Fruit fly (Drosophila melanogaster) whole organism, embryonic: ENCODE measurements around the gene sro.

Experiments
- Atf6 ChIP-seq: fragments of 200-800 bp; sonication (Bioruptor generic); IDR thresholded peaks from 2 replicates; pipeline ENCODE4 v1.3.6; 2022; ENCODE audit warnings: missing biosample characterization, missing genetic modification characterization
- CG10147 ChIP-seq: fragments of 200-800 bp; sonication (Bioruptor generic); optimal IDR thresholded peaks from 2 replicates; lab custom pipeline; 2019; ENCODE audit warnings: missing biosample characterization, mild to moderate bottlenecking, missing genetic modification characterization, moderate library complexity
- CG10366 ChIP-seq: fragments of 200-800 bp; sonication (Bioruptor generic); IDR thresholded peaks from 2 replicates; pipeline ENCODE4 v1.3.6; 2022; ENCODE audit warnings: missing biosample characterization, missing genetic modification characterization
- CG11696 ChIP-seq: fragments of 200-800 bp; sonication (Bioruptor generic); IDR thresholded peaks from 2 replicates; pipeline ENCODE4 v1.3.6; 2022; ENCODE audit warnings: missing biosample characterization, missing genetic modification characterization
- CG12769 ChIP-seq: fragments of 200-800 bp; sonication (Bioruptor generic); optimal IDR thresholded peaks from 2 replicates; lab custom pipeline; 2019; ENCODE audit warnings: missing biosample characterization, mild to moderate bottlenecking, missing genetic modification characterization, moderate library complexity
- CG13624 ChIP-seq: fragments of 200-800 bp; sonication (Bioruptor generic); optimal IDR thresholded peaks from 2 replicates; lab custom pipeline; 2016; ENCODE audit warnings: missing biosample characterization, missing genetic modification characterization
- CG14710 ChIP-seq: fragments of 200-800 bp; sonication (Bioruptor generic); optimal IDR thresholded peaks from 3 replicates; lab custom pipeline; 2019; ENCODE audit warnings: missing biosample characterization, mild to moderate bottlenecking, missing genetic modification characterization, moderate library complexity
- CG16779 ChIP-seq: fragments of 200-800 bp; sonication (Bioruptor generic); IDR thresholded peaks from 2 replicates; pipeline ENCODE4 v1.3.6; 2022; ENCODE audit warnings: missing biosample characterization, missing genetic modification characterization
- CG17328 ChIP-seq: fragments of 200-800 bp; sonication (Bioruptor generic); IDR thresholded peaks from 2 replicates; pipeline ENCODE4 v1.3.6; 2022; ENCODE audit warnings: missing biosample characterization, missing genetic modification characterization
- CG17359 ChIP-seq: fragments of 200-800 bp; sonication (Bioruptor generic); optimal IDR thresholded peaks from 3 replicates; lab custom pipeline; 2018; ENCODE audit warnings: missing biosample characterization, mild to moderate bottlenecking, missing genetic modification characterization, moderate library complexity
- CG17802 ChIP-seq: fragments of 200-800 bp; sonication (Bioruptor generic); optimal IDR thresholded peaks from 2 replicates; lab custom pipeline; 2018; ENCODE audit warnings: missing biosample characterization, mild to moderate bottlenecking, missing genetic modification characterization, moderate library complexity
- CG3065 ChIP-seq: fragments of 200-800 bp; sonication (Bioruptor generic); optimal IDR thresholded peaks from 2 replicates; lab custom pipeline; 2016; ENCODE audit warnings: missing biosample characterization, missing genetic modification characterization
- CG32772 ChIP-seq: fragments of 200-800 bp; sonication (Bioruptor generic); IDR thresholded peaks from 2 replicates; pipeline ENCODE4 v1.3.6; 2022; ENCODE audit warnings: missing biosample characterization, missing genetic modification characterization
- CG34224 ChIP-seq: fragments of 200-800 bp; sonication (Bioruptor generic); IDR thresholded peaks from 3 replicates; pipeline ENCODE4 v1.3.6; 2022; ENCODE audit warnings: missing biosample characterization, missing genetic modification characterization; ENCODE audit not compliant: partially characterized antibody
- CG3726 ChIP-seq: fragments of 200-800 bp; sonication (Bioruptor generic); IDR thresholded peaks from 3 replicates; pipeline ENCODE4, ENCODE4 v1.3.6; 2022; ENCODE audit warnings: missing biosample characterization, missing genetic modification characterization
- CG6765 ChIP-seq: fragments of 200-800 bp; sonication (Bioruptor generic); optimal IDR thresholded peaks from 3 replicates; lab custom pipeline; 2017; ENCODE audit warnings: missing biosample characterization, mild to moderate bottlenecking, missing genetic modification characterization
- CG6854 ChIP-seq: fragments of 200-800 bp; sonication (Bioruptor generic); optimal IDR thresholded peaks from 3 replicates; lab custom pipeline; 2017; ENCODE audit warnings: missing biosample characterization, mild to moderate bottlenecking, missing genetic modification characterization
- CG7357 ChIP-seq: fragments of 200-800 bp; sonication (Bioruptor generic); IDR thresholded peaks from 3 replicates; pipeline ENCODE4 v1.3.6; 2022; ENCODE audit warnings: missing biosample characterization, missing genetic modification characterization
- CG7556 ChIP-seq: fragments of 200-800 bp; sonication (Bioruptor generic); optimal IDR thresholded peaks from 2 replicates; lab custom pipeline; 2017; ENCODE audit warnings: missing biosample characterization, mild to moderate bottlenecking, missing genetic modification characterization
- CG7745 ChIP-seq: fragments of 200-800 bp; sonication (Bioruptor generic); optimal IDR thresholded peaks from 2 replicates; lab custom pipeline; 2018; ENCODE audit warnings: missing biosample characterization, mild to moderate bottlenecking, missing genetic modification characterization, moderate library complexity
- CG8924 ChIP-seq: fragments of 200-800 bp; optimal IDR thresholded peaks from 3 replicates; lab custom pipeline; 2019; ENCODE audit warnings: missing biosample characterization, mild to moderate bottlenecking, missing genetic modification characterization, moderate library complexity
- Chrac-16 ChIP-seq: fragments of 200-800 bp; sonication (Bioruptor generic); optimal IDR thresholded peaks from 3 replicates; lab custom pipeline; 2016; ENCODE audit warnings: missing biosample characterization, missing genetic modification characterization
- D19B ChIP-seq: fragments of 200-800 bp; sonication (Bioruptor generic); optimal IDR thresholded peaks from 2 replicates; lab custom pipeline; 2017; ENCODE audit warnings: missing biosample characterization, mild to moderate bottlenecking, missing genetic modification characterization
- Deaf1 ChIP-seq: fragments of 200-800 bp; optimal IDR thresholded peaks from 3 replicates; lab custom pipeline; 2019; ENCODE audit warnings: missing biosample characterization, mild to moderate bottlenecking, missing genetic modification characterization, moderate library complexity
- Ets65A ChIP-seq: fragments of 200-800 bp; sonication (Bioruptor generic); peaks from one replicate; lab custom pipeline; 2016; ENCODE audit warnings: missing biosample characterization, missing genetic modification characterization
- Mes4 ChIP-seq: fragments of 200-800 bp; sonication (Bioruptor generic); optimal IDR thresholded peaks from 2 replicates; lab custom pipeline; 2016; ENCODE audit warnings: missing biosample characterization, missing genetic modification characterization
- Nf-YB ChIP-seq: fragments of 200-800 bp; sonication (Bioruptor generic); optimal IDR thresholded peaks from 3 replicates; lab custom pipeline; 2019; ENCODE audit warnings: missing biosample characterization, mild to moderate bottlenecking, missing genetic modification characterization, moderate library complexity
- Ptx1 ChIP-seq: fragments of 200-800 bp; sonication (Bioruptor generic); IDR thresholded peaks from 2 replicates; pipeline ENCODE4 v1.3.6; 2022; ENCODE audit warnings: missing biosample characterization, missing genetic modification characterization
- Stat92E ChIP-seq, 3 experiments: fragments of >200 bp in 2 of 3; fragments of 200-800 bp in 1 of 3; sonication (Bioruptor generic) in 1 of 3; optimal IDR thresholded peaks; 2 replicates each; lab custom pipeline; 2017 to 2019; ENCODE audit warnings: missing biosample characterization in 3 of 3, missing genetic modification characterization in 3 of 3, mild to moderate bottlenecking in 1 of 3, moderate library complexity in 1 of 3
- Tbp ChIP-seq: fragments of >200 bp; optimal IDR thresholded peaks from 2 replicates; lab custom pipeline; 2018; ENCODE audit warnings: missing biosample characterization, missing genetic modification characterization
- Trl ChIP-seq, 3 experiments: fragments of >200 bp in 2 of 3; fragments of 200-800 bp in 1 of 3; sonication (Bioruptor generic) in 1 of 3; optimal IDR thresholded peaks; 2 replicates in 1 of 3; 3 replicates in 2 of 3; lab custom pipeline; 2016 to 2017; ENCODE audit warnings: missing biosample characterization in 1 of 3, missing genetic modification characterization in 1 of 3
- amos ChIP-seq: fragments of 200-800 bp; sonication (Bioruptor generic); IDR thresholded peaks from 2 replicates; pipeline ENCODE4 v1.3.6; 2022; ENCODE audit warnings: missing biosample characterization, missing genetic modification characterization; ENCODE audit not compliant: partially characterized antibody
- az2 ChIP-seq: fragments of 200-800 bp; sonication (Bioruptor generic); optimal IDR thresholded peaks from 3 replicates; lab custom pipeline; 2016; ENCODE audit warnings: missing biosample characterization, missing genetic modification characterization
- bbx ChIP-seq: fragments of 200-800 bp; sonication (Bioruptor generic); IDR thresholded peaks from 2 replicates; pipeline ENCODE4 v1.3.6; 2022; ENCODE audit warnings: missing biosample characterization, missing genetic modification characterization; ENCODE audit not compliant: partially characterized antibody
- caup ChIP-seq: fragments of 200-800 bp; sonication (Bioruptor generic); optimal IDR thresholded peaks from 3 replicates; lab custom pipeline; 2017; ENCODE audit warnings: missing biosample characterization, mild to moderate bottlenecking, missing genetic modification characterization, moderate library complexity; ENCODE audit not compliant: severe bottlenecking
- da ChIP-seq: fragments of 200-800 bp; sonication (Bioruptor generic); optimal IDR thresholded peaks from 2 replicates; lab custom pipeline; 2016; ENCODE audit warnings: missing biosample characterization, missing genetic modification characterization
- dan ChIP-seq: fragments of 200-800 bp; sonication (Bioruptor generic); IDR thresholded peaks from 2 replicates; pipeline ENCODE4 v1.3.6; 2022; ENCODE audit warnings: missing biosample characterization, missing genetic modification characterization
- dpn ChIP-seq, 2 experiments: fragments of 200-800 bp; sonication (Bioruptor generic); optimal IDR thresholded peaks; 3 replicates each; lab custom pipeline; 2016; ENCODE audit warnings: missing biosample characterization in 2 of 2, missing genetic modification characterization in 2 of 2
- ewg ChIP-seq: fragments of 200-800 bp; sonication (Bioruptor generic); optimal IDR thresholded peaks from 3 replicates; lab custom pipeline; 2017; ENCODE audit warnings: mild to moderate bottlenecking, missing biosample characterization, missing genetic modification reagents, missing genetic modification characterization
- kah ChIP-seq: fragments of 200-800 bp; sonication (Bioruptor generic); optimal IDR thresholded peaks from 2 replicates; lab custom pipeline; 2018; ENCODE audit warnings: missing biosample characterization, mild to moderate bottlenecking, missing genetic modification characterization
- lbe ChIP-seq: fragments of 200-800 bp; sonication (Bioruptor generic); optimal IDR thresholded peaks from 2 replicates; lab custom pipeline; 2016; ENCODE audit warnings: missing biosample characterization, mild to moderate bottlenecking, missing genetic modification characterization
- nau ChIP-seq: fragments of 200-800 bp; sonication (Bioruptor generic); optimal IDR thresholded peaks from 3 replicates; lab custom pipeline; 2017; ENCODE audit warnings: missing biosample characterization, mild to moderate bottlenecking, missing genetic modification characterization, missing genetic modification reagents
- nmo ChIP-seq: fragments of 200-800 bp; sonication (Bioruptor generic); optimal IDR thresholded peaks from 2 replicates; lab custom pipeline; 2018; ENCODE audit warnings: missing biosample characterization, mild to moderate bottlenecking, missing genetic modification characterization, moderate library complexity
- pho ChIP-seq: fragments of 200-800 bp; sonication (Bioruptor generic); optimal IDR thresholded peaks from 2 replicates; lab custom pipeline; 2016; ENCODE audit warnings: missing biosample characterization, missing genetic modification characterization
- slbo ChIP-seq: fragments of 200-800 bp; sonication (Bioruptor generic); IDR thresholded peaks from 2 replicates; pipeline ENCODE4 v1.3.6; 2022; ENCODE audit warnings: missing biosample characterization, missing genetic modification characterization
- stwl ChIP-seq: fragments of 200-800 bp; sonication (Bioruptor generic); optimal IDR thresholded peaks from 3 replicates; lab custom pipeline; 2018; ENCODE audit warnings: missing biosample characterization, mild to moderate bottlenecking, missing genetic modification characterization, moderate library complexity
- tna ChIP-seq: fragments of 200-800 bp; sonication (Bioruptor generic); IDR thresholded peaks from 2 replicates; pipeline ENCODE4 v1.3.6; 2022; ENCODE audit warnings: missing biosample characterization, missing genetic modification characterization; ENCODE audit not compliant: partially characterized antibody
- zen2 ChIP-seq: fragments of 200-800 bp; sonication (Bioruptor generic); IDR thresholded peaks from 3 replicates; pipeline ENCODE4 v1.3.6; 2022; ENCODE audit warnings: missing biosample characterization, missing genetic modification characterization; ENCODE audit not compliant: partially characterized antibody

The sro gene

DNA sequence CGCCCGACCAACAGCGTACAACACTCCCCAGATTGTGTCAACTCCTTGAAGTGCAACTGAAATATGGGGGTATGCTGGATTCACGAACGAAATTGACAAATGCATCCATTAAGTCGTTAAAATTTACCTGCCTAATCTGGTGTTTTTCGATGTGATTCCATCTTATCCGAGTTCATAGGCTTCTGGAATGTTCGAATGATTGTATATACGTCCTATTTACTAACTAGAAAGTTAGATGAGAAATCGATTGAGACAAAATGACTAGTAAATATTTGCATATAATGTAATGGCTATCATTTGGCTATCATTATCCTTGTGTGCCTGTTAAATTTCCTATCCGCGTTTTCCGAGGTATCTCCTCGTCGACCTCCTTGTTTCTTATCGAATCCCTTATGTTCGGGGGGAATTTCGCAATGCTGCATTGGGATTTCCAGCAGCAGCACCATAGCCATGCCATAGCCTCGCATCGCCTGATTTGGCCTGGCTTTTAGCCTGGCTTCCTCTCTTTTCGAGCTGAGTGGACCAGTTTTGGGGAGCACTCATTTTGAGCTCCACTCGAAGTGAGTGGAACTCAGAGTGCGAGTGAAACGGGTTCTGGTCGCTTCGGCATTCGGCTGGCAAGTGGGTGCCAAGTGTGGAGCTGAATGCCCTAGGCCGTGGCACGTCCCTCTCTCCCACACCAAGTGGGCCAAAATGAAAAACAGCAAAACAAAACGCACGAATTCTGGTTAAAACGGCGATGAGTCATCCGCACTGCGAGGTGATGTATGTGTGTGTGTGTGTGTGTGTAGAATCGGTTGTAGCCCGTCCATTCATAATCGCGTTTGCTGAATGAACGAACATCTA lies 16.0 kb upstream of the sro start (continued):
- no peak for TF ChIP-seq CG14710 (tag; lab: Kevin White, UChicago)
- no peak for TF ChIP-seq CG3065 (GFP tag; lab: Kevin White, UChicago)
- TF ChIP-seq pho (GFP tag; lab: Kevin White, UChicago): no peak
- TF ChIP-seq Chrac-16 (GFP tag; lab: Kevin White, UChicago): no peak
- TF ChIP-seq Nf-YB (GFP tag; lab: Kevin White, UChicago): no peak
- TF ChIP-seq nau (GFP tag; lab: Kevin White, UChicago): no peak
- TF ChIP-seq tna (GFP tag; lab: Robert Waterston, UW): peak; percentile 41; the same call in 1 of the 2 replicates
- no peak for TF ChIP-seq Atf6 (GFP tag; lab: Robert Waterston, UW)
- no peak for TF ChIP-seq CG10366 (GFP tag; lab: Robert Waterston, UW)
- no peak for TF ChIP-seq dpn (GFP tag; optimal IDR thresholded peaks at IDR 0.05; lab: Kevin White, UChicago)
- TF ChIP-seq CG7745 (tag; lab: Kevin White, UChicago): no peak
- TF ChIP-seq Deaf1 (tag; lab: Kevin White, UChicago): peak; percentile 54
- peak; percentile 5 to 29 for TF ChIP-seq Trl (optimal IDR thresholded peaks at IDR 0.05; lab: Kevin White, UChicago)
- no peak for TF ChIP-seq Trl (GFP tag; optimal IDR thresholded peaks at IDR 0.05; lab: Kevin White, UChicago)
- TF ChIP-seq CG17359: no peak
- no peak for TF ChIP-seq da (GFP tag; lab: Kevin White, UChicago)
- no peak for TF ChIP-seq Ets65A (GFP tag; lab: Kevin White, UChicago)
- peak; percentile 69 for TF ChIP-seq CG12769 (tag; lab: Kevin White, UChicago)
- no peak for TF ChIP-seq CG17802
- no peak for TF ChIP-seq CG11696 (GFP tag; lab: Robert Waterston, UW)
- no peak for TF ChIP-seq dan (GFP tag; lab: Robert Waterston, UW)
- TF ChIP-seq caup: no peak
- no peak for TF ChIP-seq CG32772
- no peak for TF ChIP-seq D19B (GFP tag; lab: Kevin White, UChicago)
- TF ChIP-seq zen2 (GFP tag; lab: Robert Waterston, UW): no peak
- TF ChIP-seq CG16779 (GFP tag; lab: Robert Waterston, UW): no peak
- no peak for TF ChIP-seq CG6765 (GFP tag; lab: Kevin White, UChicago)
- TF ChIP-seq lbe (GFP tag; lab: Kevin White, UChicago): no peak
- no peak for TF ChIP-seq nmo
- TF ChIP-seq kah: no peak
- TF ChIP-seq slbo: no peak
- peak; percentile 60; the same call in 1 of the 2 replicates for TF ChIP-seq bbx
- TF ChIP-seq ewg (GFP tag; lab: Kevin White, UChicago): no peak
- no peak for TF ChIP-seq CG10147
- no peak for TF ChIP-seq az2
- TF ChIP-seq CG17328 (GFP tag; lab: Robert Waterston, UW): no peak
- peak in 1 of 3 experiments; percentile 37 for TF ChIP-seq Stat92E (GFP tag; optimal IDR thresholded peaks at IDR 0.05; lab: Kevin White, UChicago)
- no peak for TF ChIP-seq stwl
- no peak for TF ChIP-seq CG6854 (GFP tag; lab: Kevin White, UChicago)
- TF ChIP-seq CG34224: peak; percentile 15; the same call in 1 of the 3 replicates
- no peak for TF ChIP-seq Tbp (GFP tag; lab: Kevin White, UChicago)
- TF ChIP-seq CG13624 (GFP tag; lab: Kevin White, UChicago): no peak
- TF ChIP-seq CG3726 (GFP tag; lab: Robert Waterston, UW): no peak
- no peak for TF ChIP-seq CG8924
- no peak for TF ChIP-seq Mes4
- no peak for TF ChIP-seq Ptx1 (GFP tag; lab: Robert Waterston, UW)
- TF ChIP-seq CG7357: no peak
- peak; percentile 34; the same call in 1 of the 2 replicates for TF ChIP-seq amos (GFP tag; lab: Robert Waterston, UW)
- TF ChIP-seq CG7556 (GFP tag; lab: Kevin White, UChicago): no peak
